Fruit fly (Drosophila melanogaster): Measurements from ENCODE around the gene CG5555.

- TF ChIP-seq kay (GFP tag; ENCODE audit: borderline replicate concordance) = no peak
- TF ChIP-seq CG14711 (tag; optimal IDR thresholded peaks at IDR 0.05) = no peak
- TF ChIP-seq ovo (GFP tag; optimal IDR thresholded peaks at IDR 0.05) = no peak
- no peak for TF ChIP-seq CG7045 (GFP tag; optimal IDR thresholded peaks at IDR 0.05)
- no peak for TF ChIP-seq Clk (GFP tag; optimal IDR thresholded peaks at IDR 0.05)
- TF ChIP-seq tj (GFP tag; optimal IDR thresholded peaks at IDR 0.05) = no peak
- TF ChIP-seq CG12768 (GFP tag; optimal IDR thresholded peaks at IDR 0.05) = no peak
- no peak for TF ChIP-seq bab1 (GFP tag; optimal IDR thresholded peaks at IDR 0.05)
- TF ChIP-seq CG5204 (GFP tag; optimal IDR thresholded peaks at IDR 0.05) = no peak
Observed at dm6 chr3R:19159778-19160177, 20.6 kb downstream of the CG5555 start, which contains the start of gene CG11779.
